Fruit fly (Drosophila melanogaster) whole organism, embryonic: ENCODE measurements around the gene CG7966.

Experiments used
- ATbp ChIP-seq: fragments of 200-800 bp; sonication (Bioruptor generic); optimal IDR thresholded peaks from 2 replicates; lab custom pipeline; 2017; ENCODE audit warnings: missing biosample characterization, mild to moderate bottlenecking, missing genetic modification characterization, missing genetic modification reagents
- Ada2b ChIP-seq: fragments of 200-800 bp; sonication (Bioruptor generic); IDR thresholded peaks from 2 replicates; pipeline ENCODE4 v1.3.6; 2022; ENCODE audit warnings: missing biosample characterization, missing genetic modification characterization
- Aef1 ChIP-seq: fragments of 200-800 bp; sonication (Bioruptor generic); IDR thresholded peaks from 3 replicates; pipeline ENCODE4 v1.3.6; 2022; ENCODE audit warnings: missing biosample characterization, missing genetic modification characterization
- Atf6 ChIP-seq: fragments of 200-800 bp; sonication (Bioruptor generic); IDR thresholded peaks from 2 replicates; pipeline ENCODE4 v1.3.6; 2022; ENCODE audit warnings: missing biosample characterization, missing genetic modification characterization
- Awh ChIP-seq: fragments of 200-800 bp; sonication (Bioruptor generic); IDR thresholded peaks from 2 replicates; pipeline ENCODE4, ENCODE4 v1.3.6; 2022; ENCODE audit warnings: missing biosample characterization, missing genetic modification characterization
- Bdp1 ChIP-seq: fragments of 200-800 bp; sonication (Bioruptor generic); optimal IDR thresholded peaks from 3 replicates; lab custom pipeline; 2016; ENCODE audit warnings: missing biosample characterization, missing genetic modification characterization
- Bgb ChIP-seq: fragments of 200-800 bp; sonication (Bioruptor generic); IDR thresholded peaks from 2 replicates; pipeline ENCODE4 v1.3.6; 2022; ENCODE audit warnings: missing biosample characterization, missing genetic modification characterization; ENCODE audit not compliant: partially characterized antibody
- C15 ChIP-seq: fragments of 200-800 bp; sonication (Bioruptor generic); IDR thresholded peaks from 3 replicates; pipeline ENCODE4 v1.3.6; 2022; ENCODE audit warnings: missing biosample characterization, missing genetic modification characterization
- CG10267 ChIP-seq: fragments of 200-800 bp; sonication (Bioruptor generic); optimal IDR thresholded peaks from 2 replicates; lab custom pipeline; 2018; ENCODE audit warnings: missing biosample characterization, mild to moderate bottlenecking, missing genetic modification characterization, moderate library complexity
- CG11723 ChIP-seq: fragments of 200-800 bp; sonication (Bioruptor generic); optimal IDR thresholded peaks from 2 replicates; lab custom pipeline; 2017; ENCODE audit warnings: missing biosample characterization, mild to moderate bottlenecking, missing genetic modification characterization
- CG13894 ChIP-seq: fragments of 200-800 bp; sonication (Bioruptor generic); optimal IDR thresholded peaks from 3 replicates; lab custom pipeline; 2018; ENCODE audit warnings: missing biosample characterization, mild to moderate bottlenecking, missing genetic modification characterization, moderate library complexity
- CG17829 ChIP-seq: fragments of 200-800 bp; optimal IDR thresholded peaks from 2 replicates; lab custom pipeline; 2019; ENCODE audit warnings: missing biosample characterization, mild to moderate bottlenecking, missing genetic modification characterization, moderate library complexity
- CG18599 ChIP-seq: fragments of 200-800 bp; sonication (Bioruptor generic); optimal IDR thresholded peaks from 3 replicates; lab custom pipeline; 2017; ENCODE audit warnings: missing biosample characterization, missing genetic modification characterization, mild to moderate bottlenecking, moderate library complexity, missing genetic modification reagents
- CG18619 ChIP-seq: fragments of 200-800 bp; sonication (Bioruptor generic); optimal IDR thresholded peaks from 3 replicates; lab custom pipeline; 2017; ENCODE audit warnings: missing biosample characterization, mild to moderate bottlenecking, missing genetic modification characterization
- CG3281 ChIP-seq: fragments of 200-800 bp; sonication (Bioruptor generic); optimal IDR thresholded peaks from 3 replicates; lab custom pipeline; 2017; ENCODE audit warnings: missing biosample characterization, mild to moderate bottlenecking, missing genetic modification characterization
- CG33213 ChIP-seq: fragments of 200-800 bp; sonication (Bioruptor generic); optimal IDR thresholded peaks from 3 replicates; lab custom pipeline; 2016; ENCODE audit warnings: missing biosample characterization, missing genetic modification characterization
- CG4707 ChIP-seq: fragments of 200-800 bp; sonication (Bioruptor generic); optimal IDR thresholded peaks from 2 replicates; lab custom pipeline; 2018; ENCODE audit warnings: missing biosample characterization, mild to moderate bottlenecking, missing genetic modification characterization, moderate library complexity
- CG7928 ChIP-seq: fragments of 200-800 bp; sonication (Bioruptor generic); optimal IDR thresholded peaks from 2 replicates; lab custom pipeline; 2017; ENCODE audit warnings: missing biosample characterization, mild to moderate bottlenecking, missing genetic modification characterization
- CG8924 ChIP-seq: fragments of 200-800 bp; optimal IDR thresholded peaks from 3 replicates; lab custom pipeline; 2019; ENCODE audit warnings: missing biosample characterization, mild to moderate bottlenecking, missing genetic modification characterization, moderate library complexity
- CG9437 ChIP-seq: fragments of 200-800 bp; sonication (Bioruptor generic); optimal IDR thresholded peaks from 2 replicates; lab custom pipeline; 2018; ENCODE audit warnings: missing biosample characterization, mild to moderate bottlenecking, missing genetic modification characterization
- CG9727 ChIP-seq: fragments of 200-800 bp; sonication (Bioruptor generic); optimal IDR thresholded peaks from 3 replicates; lab custom pipeline; 2017; ENCODE audit warnings: missing biosample characterization, mild to moderate bottlenecking, missing genetic modification characterization
- D ChIP-seq, 2 experiments: fragments of 200-800 bp in 1 of 2; fragments of >200 bp in 1 of 2; sonication (Bioruptor generic) in 1 of 2; optimal IDR thresholded peaks; 2 replicates in 1 of 2; 3 replicates in 1 of 2; lab custom pipeline; 2017; ENCODE audit warnings: mild to moderate bottlenecking in 1 of 2, missing biosample characterization in 1 of 2, missing genetic modification characterization in 1 of 2, missing genetic modification reagents in 1 of 2
- Dad ChIP-seq: fragments of 200-800 bp; sonication (Bioruptor generic); optimal IDR thresholded peaks from 3 replicates; lab custom pipeline; 2016; ENCODE audit warnings: missing biosample characterization, missing genetic modification characterization
- Dll ChIP-seq: fragments of 200-800 bp; sonication (Bioruptor generic); IDR thresholded peaks from 4 replicates; pipeline ENCODE4 v1.3.6; 2022; ENCODE audit warnings: missing biosample characterization, missing genetic modification characterization; ENCODE audit not compliant: partially characterized antibody
- Ets97D ChIP-seq: fragments of 200-800 bp; sonication (Bioruptor generic); optimal IDR thresholded peaks from 3 replicates; lab custom pipeline; 2016; ENCODE audit warnings: missing biosample characterization, missing genetic modification characterization
- Lhr ChIP-seq: fragments of 200-800 bp; sonication (Bioruptor generic); optimal IDR thresholded peaks from 3 replicates; lab custom pipeline; 2017; ENCODE audit warnings: mild to moderate bottlenecking, missing biosample characterization, missing genetic modification reagents, missing genetic modification characterization
- Nf-YB ChIP-seq: fragments of 200-800 bp; sonication (Bioruptor generic); optimal IDR thresholded peaks from 3 replicates; lab custom pipeline; 2019; ENCODE audit warnings: missing biosample characterization, mild to moderate bottlenecking, missing genetic modification characterization, moderate library complexity
- Nf-YC ChIP-seq: fragments of 200-800 bp; optimal IDR thresholded peaks from 3 replicates; lab custom pipeline; 2019; ENCODE audit warnings: missing biosample characterization, mild to moderate bottlenecking, missing genetic modification characterization, moderate library complexity
- Optix ChIP-seq: fragments of 200-800 bp; sonication (Bioruptor generic); IDR thresholded peaks from 3 replicates; pipeline ENCODE4 v1.3.6; 2022; ENCODE audit warnings: missing biosample characterization, missing genetic modification characterization
- Pdp1 ChIP-seq, 2 experiments: fragments of 200-800 bp; sonication (Bioruptor generic); optimal IDR thresholded peaks; 3 replicates each; lab custom pipeline; 2016; ENCODE audit warnings: missing biosample characterization in 2 of 2, missing genetic modification characterization in 2 of 2, mild to moderate bottlenecking in 1 of 2, moderate library complexity in 1 of 2
- Scr ChIP-seq: fragments of 200-800 bp; sonication (Bioruptor generic); IDR thresholded peaks from 2 replicates; pipeline ENCODE4 v1.3.6; 2022; ENCODE audit warnings: missing biosample characterization, missing genetic modification characterization; ENCODE audit not compliant: partially characterized antibody
- YL-1 ChIP-seq: fragments of 200-800 bp; sonication (Bioruptor generic); optimal IDR thresholded peaks from 3 replicates; lab custom pipeline; 2017; ENCODE audit warnings: missing biosample characterization, mild to moderate bottlenecking, missing genetic modification characterization
- amos ChIP-seq: fragments of 200-800 bp; sonication (Bioruptor generic); IDR thresholded peaks from 2 replicates; pipeline ENCODE4 v1.3.6; 2022; ENCODE audit warnings: missing biosample characterization, missing genetic modification characterization; ENCODE audit not compliant: partially characterized antibody
- ase ChIP-seq: fragments of 200-800 bp; sonication (Bioruptor generic); IDR thresholded peaks from 3 replicates; pipeline ENCODE4 v1.3.6; 2022; ENCODE audit warnings: missing biosample characterization, missing genetic modification characterization
- caup ChIP-seq: fragments of 200-800 bp; sonication (Bioruptor generic); optimal IDR thresholded peaks from 3 replicates; lab custom pipeline; 2017; ENCODE audit warnings: missing biosample characterization, mild to moderate bottlenecking, missing genetic modification characterization, moderate library complexity; ENCODE audit not compliant: severe bottlenecking
- da ChIP-seq: fragments of 200-800 bp; sonication (Bioruptor generic); optimal IDR thresholded peaks from 2 replicates; lab custom pipeline; 2016; ENCODE audit warnings: missing biosample characterization, missing genetic modification characterization
- dmrt11E ChIP-seq: fragments of 200-800 bp; sonication (Bioruptor generic); optimal IDR thresholded peaks from 3 replicates; lab custom pipeline; 2018; ENCODE audit warnings: missing biosample characterization, mild to moderate bottlenecking, missing genetic modification characterization, moderate library complexity
- fd96Cb ChIP-seq: fragments of 200-800 bp; sonication (Bioruptor generic); optimal IDR thresholded peaks from 2 replicates; lab custom pipeline; 2018; ENCODE audit warnings: missing biosample characterization, mild to moderate bottlenecking, missing genetic modification characterization, moderate library complexity
- gcm2 ChIP-seq: fragments of 200-800 bp; sonication (Bioruptor generic); optimal IDR thresholded peaks from 2 replicates; lab custom pipeline; 2016; ENCODE audit warnings: missing biosample characterization, missing genetic modification characterization
- lola ChIP-seq, 3 experiments: fragments of >200 bp in 2 of 3; fragments of 200-800 bp in 1 of 3; sonication (Bioruptor generic) in 1 of 3; optimal IDR thresholded peaks; 2 replicates each; lab custom pipeline; 2017 to 2019; ENCODE audit warnings: missing biosample characterization in 3 of 3, missing genetic modification characterization in 3 of 3, mild to moderate bottlenecking in 1 of 3, moderate library complexity in 1 of 3
- mam ChIP-seq: fragments of 200-800 bp; sonication (Bioruptor generic); optimal IDR thresholded peaks from 3 replicates; lab custom pipeline; 2016; ENCODE audit warnings: missing biosample characterization, missing genetic modification characterization
- mirr ChIP-seq: fragments of 200-800 bp; sonication (Bioruptor generic); optimal IDR thresholded peaks from 3 replicates; lab custom pipeline; 2018; ENCODE audit warnings: missing biosample characterization, mild to moderate bottlenecking, missing genetic modification characterization
- p53 ChIP-seq: fragments of 200-800 bp; sonication (Bioruptor generic); optimal IDR thresholded peaks from 2 replicates; lab custom pipeline; 2016; ENCODE audit warnings: missing biosample characterization, missing genetic modification characterization
- salm ChIP-seq: fragments of 200-800 bp; sonication (Bioruptor generic); optimal IDR thresholded peaks from 2 replicates; lab custom pipeline; 2018; ENCODE audit warnings: missing biosample characterization, mild to moderate bottlenecking, missing genetic modification characterization
- sens ChIP-seq: fragments of 200-800 bp; sonication (Bioruptor generic); peaks from one replicate; lab custom pipeline; 2016; ENCODE audit warnings: missing biosample characterization, missing genetic modification characterization
- sim ChIP-seq: fragments of 200-800 bp; sonication (Bioruptor generic); IDR thresholded peaks from 2 replicates; pipeline ENCODE4 v1.3.6; 2022; ENCODE audit warnings: missing biosample characterization, missing genetic modification characterization
- stc ChIP-seq: fragments of 200-800 bp; sonication (Bioruptor generic); IDR thresholded peaks from 2 replicates; pipeline ENCODE4 v1.3.6; 2022; ENCODE audit warnings: missing biosample characterization, missing genetic modification characterization
- vvl ChIP-seq: fragments of 200-800 bp; sonication (Bioruptor generic); IDR thresholded peaks from 2 replicates; pipeline ENCODE4 v1.3.6; 2022; ENCODE audit warnings: missing biosample characterization, missing genetic modification characterization

CG7966 gene

DNA sequence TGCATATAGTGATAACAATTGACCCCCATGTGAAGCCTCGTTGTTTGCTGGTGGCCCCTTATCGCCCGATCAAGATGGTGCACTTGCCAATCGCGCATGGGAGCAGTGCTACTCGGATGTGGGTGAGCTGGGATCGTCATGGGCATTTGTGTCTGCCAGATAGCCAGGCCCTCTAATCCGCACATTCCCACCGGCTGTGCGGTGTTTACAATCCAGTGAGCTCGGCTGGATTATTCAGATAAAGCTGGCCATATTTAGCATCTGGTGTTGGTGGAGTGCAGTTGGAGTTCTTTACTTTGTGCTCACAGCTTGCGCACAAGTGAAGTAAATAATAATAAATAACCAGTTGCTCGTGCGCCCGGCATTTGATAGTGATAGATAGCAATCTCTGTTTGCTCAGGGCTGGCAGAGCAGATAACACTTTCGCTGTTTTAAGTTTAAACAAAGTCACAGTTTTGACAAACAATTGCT, 18.2 kb downstream of the CG7966 start (continued):
- TF ChIP-seq Bdp1 (GFP tag; lab: Kevin White, UChicago) (no peak), YL-1 (GFP tag; lab: Kevin White, UChicago) (peak; percentile 16), CG9727 (GFP tag; lab: Kevin White, UChicago) (peak; percentile 45), Awh (GFP tag; lab: Robert Waterston, UW) (peak; percentile 57; the same call in 1 of the 2 replicates), caup (GFP tag; lab: Kevin White, UChicago) (peak; percentile 52), dmrt11E (tag; lab: Kevin White, UChicago) (peak; percentile 20), CG17829 (tag; lab: Kevin White, UChicago) (peak; percentile 5), vvl (GFP tag; lab: Robert Waterston, UW) (0 out of 2 replicates have a peak, but pooled peaks have one; percentile 39), ase (GFP tag; lab: Robert Waterston, UW) (no peak), CG33213 (GFP tag; lab: Kevin White, UChicago) (peak; percentile 23), salm (tag; lab: Kevin White, UChicago) (peak; percentile 26), Ets97D (peak; percentile 20), mirr (GFP tag; lab: Kevin White, UChicago) (no peak), ATbp (GFP tag; lab: Kevin White, UChicago) (peak; percentile 82), CG7928 (peak; percentile 79), CG18599 (GFP tag; lab: Kevin White, UChicago) (peak; percentile 68)

DNA sequence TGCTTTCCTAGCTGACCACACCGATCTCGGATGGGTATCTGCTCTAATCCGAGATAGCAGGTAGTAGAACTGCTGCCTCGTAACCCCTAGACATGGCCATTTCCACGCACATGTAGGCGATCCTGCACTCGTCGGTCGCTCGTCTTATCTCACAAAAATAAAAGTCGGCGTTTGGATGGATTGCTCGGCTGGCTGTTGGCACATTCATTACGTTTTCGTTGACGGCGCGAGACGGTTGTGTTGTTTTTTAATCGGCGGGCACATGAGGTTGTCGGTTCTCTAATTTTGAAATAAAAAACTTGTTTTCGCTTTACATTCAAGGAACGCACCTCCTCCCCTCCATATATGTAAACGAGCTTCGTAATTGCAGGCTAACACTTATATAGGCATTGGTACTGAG, 18.9 kb downstream of the CG7966 start, which contains the start of gene ry:
Gene ry (plus strand): TSS at position 206 of the 400 bp plus-strand sequence.
- no peak for TF ChIP-seq CG4707 (GFP tag; lab: Kevin White, UChicago)
- no peak for TF ChIP-seq Aef1 (GFP tag; lab: Robert Waterston, UW)
- TF ChIP-seq p53 (GFP tag; lab: Kevin White, UChicago) = no peak
- no peak for TF ChIP-seq da
- TF ChIP-seq Dad (GFP tag; lab: Kevin White, UChicago) = no peak
- TF ChIP-seq gcm2 (GFP tag; lab: Kevin White, UChicago) = no peak
- no peak for TF ChIP-seq Ada2b (GFP tag; lab: Robert Waterston, UW)
- TF ChIP-seq stc (GFP tag; lab: Robert Waterston, UW) = no peak
- no peak for TF ChIP-seq Scr (GFP tag; lab: Robert Waterston, UW)
- TF ChIP-seq CG10267 (tag; lab: Kevin White, UChicago) = no peak
- TF ChIP-seq Bgb (GFP tag; lab: Robert Waterston, UW) = no peak
- no peak for TF ChIP-seq Lhr (GFP tag; lab: Kevin White, UChicago)
- no peak for TF ChIP-seq CG11723 (GFP tag; lab: Kevin White, UChicago)
- TF ChIP-seq Atf6 (GFP tag; lab: Robert Waterston, UW) = peak; percentile 38; the same call in 1 of the 2 replicates
- TF ChIP-seq Nf-YC (tag; lab: Kevin White, UChicago) = no peak
- TF ChIP-seq CG3281 (GFP tag; lab: Kevin White, UChicago) = no peak
- TF ChIP-seq CG13894 = no peak
- TF ChIP-seq fd96Cb = no peak
- peak; percentile 38 for TF ChIP-seq CG9437 (GFP tag; lab: Kevin White, UChicago)
- TF ChIP-seq Optix (GFP tag; lab: Robert Waterston, UW) = peak; percentile 18; the same call in 1 of the 3 replicates
- no peak for TF ChIP-seq D (optimal IDR thresholded peaks at IDR 0.05; lab: Kevin White, UChicago)
- TF ChIP-seq D (GFP tag; optimal IDR thresholded peaks at IDR 0.05; lab: Kevin White, UChicago) = no peak
- TF ChIP-seq Pdp1 (GFP tag; optimal IDR thresholded peaks at IDR 0.05; lab: Kevin White, UChicago) = peak in 1 of 2 experiments; percentile 73
- TF ChIP-seq CG18599 (GFP tag; lab: Kevin White, UChicago) = no peak
- TF ChIP-seq amos (GFP tag; lab: Robert Waterston, UW) = peak; percentile 25
- TF ChIP-seq Nf-YB (GFP tag; lab: Kevin White, UChicago) = no peak
- TF ChIP-seq mam (GFP tag; lab: Kevin White, UChicago) = no peak
- peak; percentile 24 for TF ChIP-seq sens (GFP tag; lab: Kevin White, UChicago)
- TF ChIP-seq C15 = no peak
- no peak for TF ChIP-seq CG8924
- no peak for TF ChIP-seq Dll (GFP tag; lab: Robert Waterston, UW)
- TF ChIP-seq mirr (GFP tag; lab: Kevin White, UChicago) = no peak
- no peak for TF ChIP-seq CG18619
- TF ChIP-seq lola (GFP tag; optimal IDR thresholded peaks at IDR 0.05; lab: Kevin White, UChicago) = no peak
- peak; percentile 41; the same call in 1 of the 2 replicates for TF ChIP-seq sim (GFP tag; lab: Robert Waterston, UW)
